Worm (Caenorhabditis elegans): ENCODE data around the gene C48B4.7.

DNA sequence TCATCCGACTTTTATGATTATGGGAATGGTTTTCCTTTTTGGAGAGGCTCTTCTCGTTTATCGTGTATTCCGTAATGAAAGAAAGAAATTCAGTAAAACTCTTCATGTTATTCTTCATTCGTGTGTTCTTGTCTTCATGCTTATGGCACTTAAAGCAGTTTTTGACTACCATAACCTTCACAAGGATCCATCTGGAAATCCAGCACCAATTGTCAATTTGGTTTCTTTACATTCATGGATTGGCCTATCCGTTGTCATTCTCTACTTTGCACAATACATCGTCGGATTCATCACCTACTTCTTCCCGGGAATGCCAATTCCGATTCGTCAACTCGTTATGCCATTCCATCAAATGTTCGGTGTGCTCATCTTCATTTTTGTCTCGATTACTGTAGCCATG, 47.6 kb downstream of the C48B4.7 start:
- TF ChIP-seq klf-2 (GFP tag; conservative IDR thresholded peaks at IDR 0.05): no peak
- no peak for TF ChIP-seq cog-1 (tag; optimal IDR thresholded peaks at IDR 0.05)
- TF ChIP-seq tab-1 (GFP tag; IDR thresholded peaks at IDR 0.05): no peak
- no peak for TF ChIP-seq ref-1 (GFP tag; conservative IDR thresholded peaks at IDR 0.05)
- no peak for TF ChIP-seq flt-1 (GFP tag; IDR thresholded peaks at IDR 0.05)
- TF ChIP-seq T22C8.4 (GFP tag; IDR thresholded peaks at IDR 0.05): no peak
- TF ChIP-seq ztf-29 (GFP tag; IDR thresholded peaks at IDR 0.05): no peak
- TF ChIP-seq ztf-23 (GFP tag; IDR thresholded peaks at IDR 0.05): no peak
- TF ChIP-seq med-1 (GFP tag; optimal IDR thresholded peaks at IDR 0.05; ENCODE audit: insufficient read depth): no peak

Data from whole organism, midembryonic.